Fruit fly (Drosophila melanogaster) S2 (cell line): Measurements from ENCODE around the gene CG32817.

Experiments
- CG8478 ChIP-seq: fragments of >200 bp; optimal IDR thresholded peaks from 2 replicates; lab custom pipeline; 2018
- CTCF ChIP-seq, 2 experiments: fragments of >200 bp; optimal IDR thresholded peaks; 2 replicates each; lab custom pipeline; 2018

Gene CG32817

dm6 chrX:518858-519257, 40.0 kb downstream of the CG32817 start:
- no peak for TF ChIP-seq CTCF (optimal IDR thresholded peaks at IDR 0.05; lab: Kevin White, UChicago)
- no peak for TF ChIP-seq CG8478 (lab: Kevin White, UChicago)

dm6 chrX:520215-520861, 41.5 kb downstream of the CG32817 start:
- TF ChIP-seq CG8478 (lab: Kevin White, UChicago) (no peak), CTCF (optimal IDR thresholded peaks at IDR 0.05; lab: Kevin White, UChicago) (no peak)

- TF ChIP-seq CTCF (optimal IDR thresholded peaks at IDR 0.05; lab: Kevin White, UChicago) (no peak), CG8478 (lab: Kevin White, UChicago) (no peak)
These were observed 42.8 kb downstream of the CG32817 start for dm6 chrX:521683-522082.

DNA sequence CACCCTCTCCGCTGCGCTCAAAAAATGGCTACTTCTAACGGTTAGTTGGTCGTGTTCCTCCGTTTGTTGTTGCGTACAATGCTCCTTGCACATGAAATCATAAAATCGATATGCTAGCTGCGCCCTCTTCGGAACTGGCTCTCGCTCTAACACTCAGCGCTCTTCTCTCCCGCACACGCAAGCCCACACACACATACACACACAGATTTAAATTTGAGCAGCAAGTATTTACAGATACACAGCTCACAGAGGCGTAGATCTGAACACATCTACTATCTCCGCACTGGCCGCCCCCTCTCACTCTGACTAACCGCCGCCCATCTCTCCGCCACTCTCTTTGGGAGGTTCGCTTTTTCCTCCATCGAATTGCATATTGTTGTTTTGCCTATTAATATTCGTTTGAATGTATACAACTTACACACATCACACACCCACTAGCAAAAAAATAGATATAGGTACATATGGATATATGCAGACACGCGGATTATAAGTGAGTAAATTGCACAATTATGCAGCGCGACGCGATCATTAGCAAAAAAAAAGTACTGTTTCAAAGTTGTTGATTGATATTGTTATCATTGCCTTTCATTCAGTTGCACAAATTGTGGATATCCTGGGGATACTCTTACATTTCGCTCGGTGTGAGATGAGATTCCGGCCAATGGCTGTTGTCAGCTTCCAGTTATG, 43.6 kb downstream of the CG32817 start:
- TF ChIP-seq CTCF (optimal IDR thresholded peaks at IDR 0.05; lab: Kevin White, UChicago): no peak
- TF ChIP-seq CG8478 (lab: Kevin White, UChicago): no peak

DNA sequence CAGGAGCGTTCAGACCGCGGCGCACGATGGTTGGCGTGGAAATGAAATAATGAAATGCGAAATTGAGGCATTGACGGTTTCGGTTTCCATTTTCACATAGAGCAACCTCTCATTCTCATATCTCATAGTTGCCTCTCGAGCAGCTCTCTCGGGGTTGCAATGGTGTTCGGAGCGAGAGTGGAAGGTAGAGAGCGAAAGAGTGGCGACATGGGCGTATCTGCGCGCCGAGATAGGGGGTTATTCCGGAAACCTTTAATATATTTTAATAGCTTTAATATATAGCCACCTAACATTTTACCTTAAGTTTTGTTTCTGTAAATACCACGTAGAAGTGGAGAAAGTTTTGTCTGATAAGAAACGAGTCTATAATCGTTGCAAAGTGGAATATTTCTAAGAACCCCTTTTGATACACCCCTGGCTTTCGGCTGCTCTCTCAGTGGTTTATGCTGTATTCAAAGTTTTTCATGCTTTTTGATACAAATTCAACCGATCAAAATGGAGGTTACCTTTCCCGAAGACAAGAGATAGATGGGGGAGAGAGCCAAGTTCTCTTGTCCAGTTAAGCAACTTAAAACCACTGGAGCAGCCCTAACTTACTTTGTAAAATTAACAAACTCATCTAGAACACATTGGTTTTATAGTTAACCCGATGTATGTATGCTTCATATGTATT, 44.4 kb downstream of the CG32817 start, which contains the start of gene elav:
Gene elav, minus strand, starts transcription at position 48 of the 673 bp plus-strand sequence.
- TF ChIP-seq CTCF (optimal IDR thresholded peaks at IDR 0.05; lab: Kevin White, UChicago) (no peak), CG8478 (lab: Kevin White, UChicago) (no peak)

DNA sequence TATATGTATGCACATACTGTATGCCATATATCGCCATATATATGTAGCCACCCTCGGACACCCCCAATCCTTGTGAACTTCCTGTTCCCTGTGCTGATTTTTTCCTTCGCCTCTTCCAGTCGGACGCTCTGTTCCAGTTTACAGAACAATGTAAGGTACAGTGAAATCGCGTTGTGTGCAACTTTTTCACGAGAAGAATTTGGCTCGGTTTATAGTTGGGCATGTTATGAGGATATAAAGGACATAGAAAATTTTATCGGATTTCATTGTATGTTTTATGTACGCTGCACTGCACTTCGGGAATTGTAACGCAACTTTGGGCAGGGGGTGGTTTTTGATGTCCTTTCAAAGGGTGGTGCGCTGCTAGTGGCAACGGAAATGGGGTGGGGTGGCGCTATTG, 45.5 kb downstream of the CG32817 start:
- TF ChIP-seq CTCF (optimal IDR thresholded peaks at IDR 0.05; lab: Kevin White, UChicago) (no peak), CG8478 (lab: Kevin White, UChicago) (no peak)

- TF ChIP-seq CG8478 (lab: Kevin White, UChicago) (no peak), CTCF (optimal IDR thresholded peaks at IDR 0.05; lab: Kevin White, UChicago) (no peak)
These were observed 46.7 kb downstream of the CG32817 start for dm6 chrX:525610-526009.

DNA sequence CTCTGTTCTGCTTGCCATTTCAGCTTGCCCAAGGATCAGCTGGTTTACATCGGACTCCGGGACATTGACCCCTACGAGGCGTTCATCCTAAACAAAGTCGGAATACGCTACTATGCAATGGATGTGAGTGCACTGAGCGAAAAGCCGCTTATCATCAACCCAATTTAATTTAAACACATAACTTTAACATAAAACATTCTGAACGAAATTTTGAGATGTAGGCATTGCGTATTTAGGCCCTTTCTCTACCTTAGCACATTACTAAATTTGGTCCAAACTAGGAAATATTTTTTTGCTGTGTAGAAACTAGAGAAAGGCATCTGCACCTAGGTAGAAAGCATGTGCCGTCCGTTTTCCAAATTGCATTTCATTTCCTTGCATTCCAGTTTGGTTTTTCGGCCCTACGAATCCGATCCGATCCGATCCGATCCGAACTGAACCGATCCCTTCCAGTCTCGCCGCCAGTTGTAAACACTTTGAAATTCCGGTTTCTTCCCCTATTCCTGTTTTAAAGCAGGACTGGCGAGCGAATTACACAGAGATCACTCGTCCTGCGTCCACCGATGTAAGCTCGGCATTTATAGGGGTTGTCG, 47.7 kb downstream of the CG32817 start:
- TF ChIP-seq CG8478 (lab: Kevin White, UChicago) (no peak), CTCF (optimal IDR thresholded peaks at IDR 0.05; lab: Kevin White, UChicago) (no peak)
